Worm (Caenorhabditis elegans) whole organism, L1 larva: ENCODE measurements around the gene moa-2.
A peak's percentile ranks its signal among the peaks of the same experiment; 100 is the strongest.

Experiments used
- C04F5.9 ChIP-seq: sonication (generic microtip); optimal IDR thresholded peaks from 2 replicates; lab custom pipeline; 2016; ENCODE audit warnings: missing genetic modification characterization, missing compliant biosample characterization
- ceh-8 ChIP-seq: fragments of 200-800 bp; sonication (Bioruptor generic); optimal IDR thresholded peaks from 2 replicates; lab custom pipeline; 2018; ENCODE audit warnings: mild to moderate bottlenecking, missing genetic modification characterization, moderate library complexity, missing compliant biosample characterization
- ceh-88 ChIP-seq: fragments of 200-800 bp; sonication (Bioruptor generic); IDR thresholded peaks from 2 replicates; pipeline ENCODE4 v1.3.6; 2022; ENCODE audit warnings: missing genetic modification characterization, missing compliant biosample characterization
- efl-1 ChIP-seq, 4 experiments: fragments of 150-350 bp; optimal IDR thresholded peaks in 3 of 4; peaks in 1 of 4; 1 replicate in 1 of 4; 2 replicates in 3 of 4; lab custom pipeline; 2014; ENCODE audit warnings: missing biosample characterization in 2 of 4, missing genetic modification characterization in 2 of 4, missing genetic modification reagents in 2 of 4
- efl-3 ChIP-seq: fragments of 200-800 bp; sonication (Bioruptor generic); optimal IDR thresholded peaks from 2 replicates; lab custom pipeline; 2018; ENCODE audit warnings: mild to moderate bottlenecking, missing genetic modification characterization, missing compliant biosample characterization
- egl-27 ChIP-seq, 2 experiments: fragments of 150-350 bp in 1 of 2; sonication (generic microtip); optimal IDR thresholded peaks; 3 replicates each; lab custom pipeline; 2017 to 2018; ENCODE audit warnings: missing biosample characterization in 2 of 2, missing genetic modification characterization in 2 of 2, missing genetic modification reagents in 2 of 2
- elt-2 ChIP-seq: sonication (generic microtip); optimal IDR thresholded peaks from 2 replicates; lab custom pipeline; 2016; ENCODE audit warnings: missing genetic modification characterization, mild to moderate bottlenecking, inconsistent platforms, missing compliant biosample characterization, missing genetic modification reagents
- elt-3 ChIP-seq, 6 experiments: fragments of 150-350 bp in 1 of 6; sonication (generic microtip); optimal IDR thresholded peaks; 2 replicates each; lab custom pipeline; 2017 to 2018; ENCODE audit warnings: missing biosample characterization in 6 of 6, missing genetic modification characterization in 6 of 6, inconsistent platforms in 1 of 6
- hlh-4 ChIP-seq: sonication (generic microtip); optimal IDR thresholded peaks from 2 replicates; lab custom pipeline; 2016; ENCODE audit warnings: mild to moderate bottlenecking, missing genetic modification characterization, missing compliant biosample characterization
- jun-1 ChIP-seq: fragments of 150-350 bp; optimal IDR thresholded peaks from 2 replicates; lab custom pipeline; 2014; ENCODE audit warnings: missing biosample characterization, missing genetic modification reagents, missing genetic modification characterization
- lin-13 ChIP-seq: fragments of 150-350 bp; optimal IDR thresholded peaks from 2 replicates; lab custom pipeline; 2014; ENCODE audit warnings: missing biosample characterization, missing genetic modification reagents, missing genetic modification characterization
- lin-35 ChIP-seq, 2 experiments: fragments of 150-350 bp; optimal IDR thresholded peaks; 2 replicates each; lab custom pipeline; 2014; ENCODE audit warnings: missing biosample characterization in 2 of 2, missing genetic modification characterization in 2 of 2, missing genetic modification reagents in 2 of 2
- lin-39 ChIP-seq: fragments of 150-350 bp; optimal IDR thresholded peaks from 2 replicates; lab custom pipeline; 2014; ENCODE audit warnings: missing biosample characterization, missing genetic modification reagents, missing genetic modification characterization
- lir-3 ChIP-seq: sonication (generic microtip); optimal IDR thresholded peaks from 2 replicates; lab custom pipeline; 2016; ENCODE audit warnings: mild to moderate bottlenecking, missing genetic modification characterization, moderate library complexity, missing compliant biosample characterization; ENCODE audit not compliant: poor library complexity
- mab-9 ChIP-seq: fragments of 200-800 bp; sonication (Bioruptor generic); IDR thresholded peaks from 2 replicates; pipeline ENCODE4 v1.3.6; 2022; ENCODE audit warnings: missing genetic modification reagents, missing genetic modification characterization, missing compliant biosample characterization
- mdl-1 ChIP-seq, 2 experiments: fragments of 150-350 bp; optimal IDR thresholded peaks; 2 replicates each; lab custom pipeline; 2014 to 2017; ENCODE audit warnings: missing biosample characterization in 2 of 2, missing genetic modification characterization in 2 of 2, inconsistent platforms in 1 of 2
- nhr-28 ChIP-seq: fragments of 150-350 bp; optimal IDR thresholded peaks from 2 replicates; lab custom pipeline; 2014; ENCODE audit warnings: missing biosample characterization, missing genetic modification characterization
- nhr-84 ChIP-seq: sonication (generic microtip); optimal IDR thresholded peaks from 2 replicates; lab custom pipeline; 2017; ENCODE audit warnings: missing biosample characterization, missing genetic modification characterization
- nhr-85 ChIP-seq: sonication (generic microtip); peaks from one replicate; lab custom pipeline; 2016; ENCODE audit warnings: missing genetic modification characterization, inconsistent platforms, missing compliant biosample characterization
- nhr-90 ChIP-seq: sonication (generic microtip); optimal IDR thresholded peaks from 2 replicates; lab custom pipeline; 2016; ENCODE audit warnings: mild to moderate bottlenecking, missing genetic modification characterization, missing compliant biosample characterization; ENCODE audit not compliant: poor library complexity
- rnt-1 ChIP-seq: sonication (generic microtip); optimal IDR thresholded peaks from 2 replicates; lab custom pipeline; 2016; ENCODE audit warnings: mild to moderate bottlenecking, missing genetic modification characterization, moderate library complexity, missing compliant biosample characterization
- sox-4 ChIP-seq: sonication (generic microtip); optimal IDR thresholded peaks from 2 replicates; lab custom pipeline; 2016; ENCODE audit warnings: missing genetic modification characterization, missing compliant biosample characterization
- sptf-1 ChIP-seq: fragments of 150-350 bp; optimal IDR thresholded peaks from 2 replicates; lab custom pipeline; 2014; ENCODE audit warnings: missing biosample characterization, missing genetic modification characterization
- swsn-7 ChIP-seq: sonication (generic microtip); optimal IDR thresholded peaks from 2 replicates; lab custom pipeline; 2016; ENCODE audit warnings: missing genetic modification characterization, missing compliant biosample characterization
- tbx-2 ChIP-seq: sonication (generic microtip); optimal IDR thresholded peaks from 2 replicates; lab custom pipeline; 2016; ENCODE audit warnings: missing genetic modification characterization, missing compliant biosample characterization
- unc-130 ChIP-seq: fragments of 150-350 bp; optimal IDR thresholded peaks from 2 replicates; lab custom pipeline; 2017; ENCODE audit warnings: missing biosample characterization, missing genetic modification characterization, inconsistent platforms
- unc-30 ChIP-seq: sonication (generic microtip); optimal IDR thresholded peaks from 2 replicates; lab custom pipeline; 2017; ENCODE audit warnings: missing biosample characterization, missing genetic modification characterization
- unc-98 ChIP-seq: fragments of 200-800 bp; sonication (Bioruptor generic); IDR thresholded peaks from 2 replicates; pipeline ENCODE4 v1.3.6; 2022; ENCODE audit warnings: missing genetic modification characterization, missing compliant biosample characterization
- xbp-1 ChIP-seq: sonication (generic microtip); optimal IDR thresholded peaks from 2 replicates; lab custom pipeline; 2016; ENCODE audit warnings: missing genetic modification characterization, missing compliant biosample characterization
- ztf-4 ChIP-seq: fragments of 150-350 bp; optimal IDR thresholded peaks from 2 replicates; lab custom pipeline; 2014; ENCODE audit warnings: missing biosample characterization, missing genetic modification characterization

moa-2 gene

ce11 chrII:7694745-7695144, 4.1 kb downstream of the moa-2 start:
- TF ChIP-seq elt-2 (tag; lab: Kevin White, UChicago) (peak; percentile 56), swsn-7 (tag; lab: Kevin White, UChicago) (no peak)

- TF ChIP-seq elt-2 (tag; lab: Kevin White, UChicago) (peak; percentile 65), efl-3 (GFP tag; lab: Kevin White, UChicago) (no peak)
- TF ChIP-seq, all 84 proteins: peak for 1
These were observed 4.9 kb downstream of the moa-2 start, which contains the start of gene nhx-2 for ce11 chrII:7693929-7694328. nhx-2 (minus strand) TSS chrII:7693957.

ce11 chrII:7690384-7690783, 8.4 kb downstream of the moa-2 start, which contains the start of gene pid-1:
pid-1 (minus strand) TSS chrII:7690556.
- TF ChIP-seq elt-3 (tag; optimal IDR thresholded peaks at IDR 0.05; lab: Kevin White, UChicago) = no peak
- TF ChIP-seq nhr-90 (tag; lab: Kevin White, UChicago) = no peak
- TF ChIP-seq ceh-88 (GFP tag; lab: Robert Waterston, UW) = no peak
- TF ChIP-seq elt-2 (tag; lab: Kevin White, UChicago) = no peak
- no peak for TF ChIP-seq sptf-1
- TF ChIP-seq nhr-85 (tag; lab: Kevin White, UChicago) = no peak
- TF ChIP-seq sox-4 (tag; lab: Kevin White, UChicago) = no peak
- TF ChIP-seq lin-13 (GFP tag; lab: Kevin White, UChicago) = no peak
- no peak for TF ChIP-seq mdl-1 (tag; optimal IDR thresholded peaks at IDR 0.05; lab: Kevin White, UChicago)
- TF ChIP-seq xbp-1 (tag; lab: Kevin White, UChicago) = no peak
- TF ChIP-seq jun-1 = no peak
- no peak for TF ChIP-seq lir-3 (tag; lab: Kevin White, UChicago)
- TF ChIP-seq hlh-4 = no peak
- no peak for TF ChIP-seq C04F5.9
- no peak for TF ChIP-seq rnt-1
- no peak for TF ChIP-seq ceh-8 (GFP tag; lab: Kevin White, UChicago)

- TF ChIP-seq nhr-85 (tag; lab: Kevin White, UChicago) = peak; percentile 56
- no peak for TF ChIP-seq elt-2 (tag; lab: Kevin White, UChicago)
These were observed 14.2 kb downstream of the moa-2 start, which contains the start of gene F18A1.1 for ce11 chrII:7684589-7684988. F18A1.1 (plus strand) TSS chrII:7684889.

ce11 chrII:7682488-7682887, 16.3 kb downstream of the moa-2 start:
- TF ChIP-seq ztf-4 (tag; lab: Kevin White, UChicago) (peak; percentile 3), nhr-28 (tag; lab: Kevin White, UChicago) (no peak), nhr-85 (tag; lab: Kevin White, UChicago) (peak; percentile 52), hlh-4 (no peak), unc-98 (no peak), mab-9 (GFP tag; lab: Robert Waterston, UW) (no peak), unc-130 (tag; lab: Kevin White, UChicago) (no peak), egl-27 (tag; optimal IDR thresholded peaks at IDR 0.05; lab: Kevin White, UChicago) (no peak), tbx-2 (tag; lab: Kevin White, UChicago) (no peak), jun-1 (no peak), lin-39 (tag; lab: Kevin White, UChicago) (no peak), elt-2 (tag; lab: Kevin White, UChicago) (no peak), nhr-84 (tag; lab: Kevin White, UChicago) (no peak), lin-35 (GFP tag; optimal IDR thresholded peaks at IDR 0.05; lab: Kevin White, UChicago) (no peak)

ce11 chrII:7681898-7682297, 16.9 kb downstream of the moa-2 start, which contains the start of gene lin-26:
lin-26 (plus strand) TSS chrII:7682198.
- TF ChIP-seq nhr-85 (tag; lab: Kevin White, UChicago) (no peak), unc-30 (tag; lab: Kevin White, UChicago) (no peak), efl-1 (optimal IDR thresholded peaks at IDR 0.05; lab: Kevin White, UChicago) (no peak), efl-1 (GFP tag; optimal IDR thresholded peaks at IDR 0.05 in 1 of 2; lab: Kevin White, UChicago) (peak in 1 of 2 experiments; percentile 82)
